Worm (Caenorhabditis elegans): ENCODE measurements around the gene catp-2.

ce11 chrV:4924618-4925017, 9.9 kb upstream of the catp-2 start, which contains the start of gene srh-20:
- TF ChIP-seq nhr-90 (tag; optimal IDR thresholded peaks at IDR 0.05; ENCODE audit: poor library complexity) = no peak
- TF ChIP-seq nhr-11 (tag; optimal IDR thresholded peaks at IDR 0.05) = no peak
- TF ChIP-seq ceh-82 (tag; optimal IDR thresholded peaks at IDR 0.05) = no peak
- TF ChIP-seq ces-1 (GFP tag; optimal IDR thresholded peaks at IDR 0.05) = no peak
- no peak for TF ChIP-seq unc-62 (GFP tag; optimal IDR thresholded peaks at IDR 0.05)
- no peak for TF ChIP-seq snu-23 (GFP tag; optimal IDR thresholded peaks at IDR 0.05)
- TF ChIP-seq xbp-1 (tag; optimal IDR thresholded peaks at IDR 0.05) = no peak
- TF ChIP-seq egl-27 (tag; optimal IDR thresholded peaks at IDR 0.05) = no peak
- TF ChIP-seq pag-3 (tag; optimal IDR thresholded peaks at IDR 0.05; ENCODE audit: borderline replicate concordance, insufficient read depth) = no peak
- TF ChIP-seq sup-37 (GFP tag; optimal IDR thresholded peaks at IDR 0.05) = no peak
- no peak for TF ChIP-seq nhr-237 (tag; optimal IDR thresholded peaks at IDR 0.05)
- no peak for TF ChIP-seq lin-15B (tag; optimal IDR thresholded peaks at IDR 0.05)
- TF ChIP-seq nhr-84 (tag; optimal IDR thresholded peaks at IDR 0.05) = no peak

All from whole organism, L1 larva.